Fruit fly (Drosophila melanogaster) whole organism, embryonic: Measurements from ENCODE around the gene Gk1.
A peak's percentile ranks its signal among the peaks of the same experiment; 100 is the strongest.

Source experiments
- Antp ChIP-seq: fragments of 200-800 bp; sonication (Bioruptor generic); optimal IDR thresholded peaks from 3 replicates; lab custom pipeline; 2016; ENCODE audit warnings: missing biosample characterization, missing genetic modification characterization
- BtbVII ChIP-seq: fragments of 200-800 bp; sonication (Bioruptor generic); optimal IDR thresholded peaks from 3 replicates; lab custom pipeline; 2017; ENCODE audit warnings: missing biosample characterization, mild to moderate bottlenecking, missing genetic modification characterization
- CG10274 ChIP-seq: fragments of 200-800 bp; sonication (Bioruptor generic); optimal IDR thresholded peaks from 3 replicates; lab custom pipeline; 2017; ENCODE audit warnings: missing biosample characterization, mild to moderate bottlenecking, missing genetic modification characterization
- CG10462 ChIP-seq: fragments of 200-800 bp; sonication (Bioruptor generic); optimal IDR thresholded peaks from 2 replicates; lab custom pipeline; 2016; ENCODE audit warnings: missing biosample characterization, missing genetic modification characterization
- CG11723 ChIP-seq: fragments of 200-800 bp; sonication (Bioruptor generic); optimal IDR thresholded peaks from 2 replicates; lab custom pipeline; 2017; ENCODE audit warnings: missing biosample characterization, mild to moderate bottlenecking, missing genetic modification characterization
- CG12071 ChIP-seq: fragments of 200-800 bp; sonication (Bioruptor generic); optimal IDR thresholded peaks from 3 replicates; lab custom pipeline; 2018; ENCODE audit warnings: missing biosample characterization, mild to moderate bottlenecking, missing genetic modification characterization
- CG13296 ChIP-seq: fragments of 200-800 bp; sonication (Bioruptor generic); optimal IDR thresholded peaks from 3 replicates; lab custom pipeline; 2018; ENCODE audit warnings: missing biosample characterization, mild to moderate bottlenecking, missing genetic modification characterization
- CG14014 ChIP-seq: fragments of 200-800 bp; sonication (Bioruptor generic); IDR thresholded peaks from 2 replicates; pipeline ENCODE4 v1.3.6; 2022; ENCODE audit warnings: missing biosample characterization, missing genetic modification characterization
- CG16779 ChIP-seq: fragments of 200-800 bp; sonication (Bioruptor generic); IDR thresholded peaks from 2 replicates; pipeline ENCODE4 v1.3.6; 2022; ENCODE audit warnings: missing biosample characterization, missing genetic modification characterization
- CG17328 ChIP-seq: fragments of 200-800 bp; sonication (Bioruptor generic); IDR thresholded peaks from 2 replicates; pipeline ENCODE4 v1.3.6; 2022; ENCODE audit warnings: missing biosample characterization, missing genetic modification characterization
- CG17385 ChIP-seq: fragments of 200-800 bp; sonication (Bioruptor generic); optimal IDR thresholded peaks from 3 replicates; lab custom pipeline; 2018; ENCODE audit warnings: missing biosample characterization, mild to moderate bottlenecking, missing genetic modification characterization
- CG17829 ChIP-seq: fragments of 200-800 bp; optimal IDR thresholded peaks from 2 replicates; lab custom pipeline; 2019; ENCODE audit warnings: missing biosample characterization, mild to moderate bottlenecking, missing genetic modification characterization, moderate library complexity
- CG18011 ChIP-seq: fragments of 200-800 bp; sonication (Bioruptor generic); optimal IDR thresholded peaks from 2 replicates; lab custom pipeline; 2017; ENCODE audit warnings: missing biosample characterization, missing genetic modification characterization, mild to moderate bottlenecking, moderate library complexity, missing genotype
- CG18599 ChIP-seq: fragments of 200-800 bp; sonication (Bioruptor generic); optimal IDR thresholded peaks from 3 replicates; lab custom pipeline; 2017; ENCODE audit warnings: missing biosample characterization, missing genetic modification characterization, mild to moderate bottlenecking, moderate library complexity, missing genetic modification reagents
- CG18764 ChIP-seq: fragments of 200-800 bp; sonication (Bioruptor generic); optimal IDR thresholded peaks from 3 replicates; lab custom pipeline; 2016; ENCODE audit warnings: missing biosample characterization, missing genetic modification characterization
- CG2116 ChIP-seq: fragments of 200-800 bp; sonication (Bioruptor generic); optimal IDR thresholded peaks from 3 replicates; lab custom pipeline; 2018; ENCODE audit warnings: missing biosample characterization, mild to moderate bottlenecking, missing genetic modification characterization
- CG2129 ChIP-seq: fragments of 200-800 bp; sonication (Bioruptor generic); IDR thresholded peaks from 2 replicates; pipeline ENCODE4 v1.3.6; 2022; ENCODE audit warnings: missing biosample characterization, missing genetic modification characterization; ENCODE audit not compliant: partially characterized antibody
- CG2678 ChIP-seq: fragments of 200-800 bp; sonication (Bioruptor generic); optimal IDR thresholded peaks from 3 replicates; lab custom pipeline; 2019; ENCODE audit warnings: missing biosample characterization, mild to moderate bottlenecking, missing genetic modification characterization, moderate library complexity
- CG30020 ChIP-seq: fragments of 200-800 bp; optimal IDR thresholded peaks from 2 replicates; lab custom pipeline; 2019; ENCODE audit warnings: missing biosample characterization, mild to moderate bottlenecking, missing genetic modification characterization, moderate library complexity
- CG3163 ChIP-seq: fragments of 200-800 bp; sonication (Bioruptor generic); optimal IDR thresholded peaks from 3 replicates; lab custom pipeline; 2016; ENCODE audit warnings: missing biosample characterization, missing genetic modification characterization
- CG32532 ChIP-seq: fragments of 200-800 bp; sonication (Bioruptor generic); IDR thresholded peaks from 2 replicates; pipeline ENCODE4 v1.3.6; 2022; ENCODE audit warnings: missing biosample characterization, missing genetic modification characterization
- CG5245 ChIP-seq: fragments of 200-800 bp; sonication (Bioruptor generic); optimal IDR thresholded peaks from 3 replicates; lab custom pipeline; 2016; ENCODE audit warnings: missing biosample characterization, missing genetic modification characterization
- CG7839 ChIP-seq: fragments of 200-800 bp; sonication (Bioruptor generic); optimal IDR thresholded peaks from 3 replicates; lab custom pipeline; 2018; ENCODE audit warnings: missing biosample characterization, mild to moderate bottlenecking, missing genetic modification characterization, moderate library complexity
- CG7987 ChIP-seq: fragments of 200-800 bp; sonication (Bioruptor generic); optimal IDR thresholded peaks from 2 replicates; lab custom pipeline; 2018; ENCODE audit warnings: missing biosample characterization, mild to moderate bottlenecking, missing genetic modification characterization, moderate library complexity
- CG9817 ChIP-seq: fragments of 200-800 bp; sonication (Bioruptor generic); optimal IDR thresholded peaks from 2 replicates; lab custom pipeline; 2018; ENCODE audit warnings: missing biosample characterization, mild to moderate bottlenecking, missing genetic modification characterization, moderate library complexity
- CG9876 ChIP-seq: fragments of 200-800 bp; sonication (Bioruptor generic); optimal IDR thresholded peaks from 2 replicates; lab custom pipeline; 2016; ENCODE audit warnings: missing biosample characterization, missing genetic modification characterization
- H2.0 ChIP-seq: fragments of 200-800 bp; sonication (Bioruptor generic); IDR thresholded peaks from 2 replicates; pipeline ENCODE4 v1.3.6; 2022; ENCODE audit warnings: missing biosample characterization, missing genetic modification characterization
- Hand ChIP-seq: fragments of 200-800 bp; sonication (Bioruptor generic); optimal IDR thresholded peaks from 2 replicates; lab custom pipeline; 2017; ENCODE audit warnings: mild to moderate bottlenecking, missing biosample characterization, missing genetic modification reagents, missing genetic modification characterization
- HmgZ ChIP-seq: fragments of 200-800 bp; sonication (Bioruptor generic); optimal IDR thresholded peaks from 2 replicates; lab custom pipeline; 2018; ENCODE audit warnings: missing biosample characterization, mild to moderate bottlenecking, missing genetic modification characterization
- Hmx ChIP-seq: fragments of 200-800 bp; sonication (Bioruptor generic); optimal IDR thresholded peaks from 2 replicates; lab custom pipeline; 2016; ENCODE audit warnings: missing biosample characterization, missing genetic modification characterization
- Jarid2 ChIP-seq: fragments of 200-800 bp; sonication (Bioruptor generic); optimal IDR thresholded peaks from 3 replicates; lab custom pipeline; 2017; ENCODE audit warnings: mild to moderate bottlenecking, missing biosample characterization, missing genetic modification reagents, missing genetic modification characterization
- NC2β ChIP-seq: fragments of 200-800 bp; sonication (Bioruptor generic); optimal IDR thresholded peaks from 2 replicates; lab custom pipeline; 2016; ENCODE audit warnings: missing biosample characterization, missing genetic modification characterization
- Ptx1 ChIP-seq: fragments of 200-800 bp; sonication (Bioruptor generic); IDR thresholded peaks from 2 replicates; pipeline ENCODE4 v1.3.6; 2022; ENCODE audit warnings: missing biosample characterization, missing genetic modification characterization
- Stat92E ChIP-seq, 3 experiments: fragments of >200 bp in 2 of 3; fragments of 200-800 bp in 1 of 3; sonication (Bioruptor generic) in 1 of 3; optimal IDR thresholded peaks; 2 replicates each; lab custom pipeline; 2017 to 2019; ENCODE audit warnings: missing biosample characterization in 3 of 3, missing genetic modification characterization in 3 of 3, mild to moderate bottlenecking in 1 of 3, moderate library complexity in 1 of 3
- amos ChIP-seq: fragments of 200-800 bp; sonication (Bioruptor generic); IDR thresholded peaks from 2 replicates; pipeline ENCODE4 v1.3.6; 2022; ENCODE audit warnings: missing biosample characterization, missing genetic modification characterization; ENCODE audit not compliant: partially characterized antibody
- ara ChIP-seq: fragments of 200-800 bp; sonication (Bioruptor generic); IDR thresholded peaks from 2 replicates; pipeline ENCODE4 v1.3.6; 2022; ENCODE audit warnings: missing biosample characterization, missing genetic modification characterization
- bowl ChIP-seq: fragments of 200-800 bp; sonication (Bioruptor generic); IDR thresholded peaks from 2 replicates; pipeline ENCODE4 v1.3.6; 2022; ENCODE audit warnings: missing biosample characterization, missing genetic modification characterization
- btn ChIP-seq: fragments of 200-800 bp; sonication (Bioruptor generic); optimal IDR thresholded peaks from 2 replicates; lab custom pipeline; 2016; ENCODE audit warnings: missing biosample characterization, missing genetic modification characterization
- chinmo ChIP-seq: fragments of 200-800 bp; sonication (Bioruptor generic); IDR thresholded peaks from 4 replicates; pipeline ENCODE4 v1.3.6; 2022; ENCODE audit warnings: missing biosample characterization, missing genetic modification characterization; ENCODE audit not compliant: partially characterized antibody
- grau ChIP-seq: fragments of 200-800 bp; optimal IDR thresholded peaks from 3 replicates; lab custom pipeline; 2019; ENCODE audit warnings: missing biosample characterization, mild to moderate bottlenecking, missing genetic modification characterization, moderate library complexity
- her ChIP-seq: fragments of 200-800 bp; sonication (Bioruptor generic); optimal IDR thresholded peaks from 2 replicates; lab custom pipeline; 2016; ENCODE audit warnings: missing biosample characterization, missing genetic modification characterization
- ken ChIP-seq: fragments of 200-800 bp; sonication (Bioruptor generic); IDR thresholded peaks from 3 replicates; pipeline ENCODE4 v1.3.6; 2022; ENCODE audit warnings: missing biosample characterization, missing genetic modification characterization
- lbe ChIP-seq: fragments of 200-800 bp; sonication (Bioruptor generic); optimal IDR thresholded peaks from 2 replicates; lab custom pipeline; 2016; ENCODE audit warnings: missing biosample characterization, mild to moderate bottlenecking, missing genetic modification characterization
- nerfin-2 ChIP-seq: fragments of 200-800 bp; sonication (Bioruptor generic); IDR thresholded peaks from 2 replicates; pipeline ENCODE4 v1.3.6; 2022; ENCODE audit warnings: missing biosample characterization, missing genetic modification characterization; ENCODE audit not compliant: partially characterized antibody
- oc ChIP-seq: fragments of 200-800 bp; sonication (Bioruptor generic); optimal IDR thresholded peaks from 2 replicates; lab custom pipeline; 2018; ENCODE audit warnings: missing biosample characterization, mild to moderate bottlenecking, missing genetic modification characterization, moderate library complexity
- onecut ChIP-seq: fragments of 200-800 bp; sonication (Bioruptor generic); IDR thresholded peaks from 2 replicates; pipeline ENCODE4 v1.3.6; 2022; ENCODE audit warnings: missing biosample characterization, missing genetic modification characterization
- pnt ChIP-seq: fragments of 200-800 bp; sonication (Bioruptor generic); optimal IDR thresholded peaks from 3 replicates; lab custom pipeline; 2016; ENCODE audit warnings: missing biosample characterization, missing genetic modification characterization
- ro ChIP-seq: fragments of 200-800 bp; sonication (Bioruptor generic); IDR thresholded peaks from 2 replicates; pipeline ENCODE4 v1.3.6; 2022; ENCODE audit warnings: missing biosample characterization, missing genetic modification characterization
- stwl ChIP-seq: fragments of 200-800 bp; sonication (Bioruptor generic); optimal IDR thresholded peaks from 3 replicates; lab custom pipeline; 2018; ENCODE audit warnings: missing biosample characterization, mild to moderate bottlenecking, missing genetic modification characterization, moderate library complexity
- tll ChIP-seq, 2 experiments: fragments of 200-800 bp in 1 of 2; fragments of >200 bp in 1 of 2; sonication (Bioruptor generic) in 1 of 2; optimal IDR thresholded peaks; 2 replicates each; lab custom pipeline; 2017 to 2019; ENCODE audit warnings: missing biosample characterization in 2 of 2, missing genetic modification characterization in 2 of 2, mild to moderate bottlenecking in 1 of 2, moderate library complexity in 1 of 2
- trem ChIP-seq: fragments of 200-800 bp; optimal IDR thresholded peaks from 3 replicates; lab custom pipeline; 2019; ENCODE audit warnings: missing biosample characterization, mild to moderate bottlenecking, missing genetic modification characterization, moderate library complexity

The Gk1 gene

DNA sequence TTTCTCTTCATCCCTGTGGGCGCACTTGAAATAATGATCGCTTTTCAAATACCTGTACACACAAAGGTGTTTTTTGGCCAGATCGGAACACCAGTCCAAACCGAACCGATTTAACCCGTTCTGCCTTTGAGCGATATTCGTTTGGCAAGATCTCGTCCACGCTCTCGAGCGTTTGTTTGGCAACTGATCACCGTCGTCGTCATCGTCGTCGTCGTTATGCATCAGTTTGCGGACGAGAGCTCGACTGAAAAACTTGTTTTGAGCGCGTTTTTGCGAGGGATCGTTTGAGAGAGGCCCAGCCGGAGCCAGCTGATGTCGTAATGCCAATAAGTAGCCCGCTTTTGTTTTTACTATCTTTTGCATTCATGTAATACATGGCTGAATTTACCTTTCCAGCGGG, 27.2 kb downstream of the Gk1 start (continued):
- TF ChIP-seq CG18599 (GFP tag; lab: Kevin White, UChicago) (no peak), btn (GFP tag; lab: Kevin White, UChicago) (no peak), her (GFP tag; lab: Kevin White, UChicago) (no peak), CG12071 (GFP tag; lab: Kevin White, UChicago) (no peak), pnt (GFP tag; lab: Kevin White, UChicago) (no peak), CG17385 (peak; percentile 6), CG18011 (GFP tag; lab: Kevin White, UChicago) (no peak), NC2β (GFP tag; lab: Kevin White, UChicago) (no peak), stwl (no peak), HmgZ (tag; lab: Kevin White, UChicago) (no peak), CG30020 (tag; lab: Kevin White, UChicago) (no peak), Hmx (GFP tag; lab: Kevin White, UChicago) (no peak), ara (GFP tag; lab: Robert Waterston, UW) (no peak), lbe (GFP tag; lab: Kevin White, UChicago) (peak; percentile 46), CG10462 (GFP tag; lab: Kevin White, UChicago) (no peak), CG17328 (GFP tag; lab: Robert Waterston, UW) (no peak), chinmo (GFP tag; lab: Robert Waterston, UW) (peak; percentile 84; the same call in 3 of the 4 replicates), grau (tag; lab: Kevin White, UChicago) (no peak), CG9876 (GFP tag; lab: Kevin White, UChicago) (no peak), nerfin-2 (GFP tag; lab: Robert Waterston, UW) (no peak), CG18764 (GFP tag; lab: Kevin White, UChicago) (no peak), CG2116 (GFP tag; lab: Kevin White, UChicago) (no peak), CG32532 (GFP tag; lab: Robert Waterston, UW) (no peak), onecut (GFP tag; lab: Robert Waterston, UW) (no peak), CG10274 (GFP tag; lab: Kevin White, UChicago) (no peak), CG3163 (GFP tag; lab: Kevin White, UChicago) (no peak), ken (no peak), tll (GFP tag; optimal IDR thresholded peaks at IDR 0.05; lab: Kevin White, UChicago) (no peak), CG11723 (GFP tag; lab: Kevin White, UChicago) (no peak), CG7839 (tag; lab: Kevin White, UChicago) (no peak), CG13296 (GFP tag; lab: Kevin White, UChicago) (no peak), amos (GFP tag; lab: Robert Waterston, UW) (no peak; the same call in 1 of the 2 replicates), Jarid2 (peak; percentile 62), H2.0 (GFP tag; lab: Robert Waterston, UW) (no peak), CG16779 (GFP tag; lab: Robert Waterston, UW) (no peak), ro (GFP tag; lab: Robert Waterston, UW) (no peak), CG2678 (tag; lab: Kevin White, UChicago) (no peak), CG14014 (GFP tag; lab: Robert Waterston, UW) (peak; percentile 23; the same call in 1 of the 2 replicates), CG5245 (GFP tag; lab: Kevin White, UChicago) (no peak), oc (tag; lab: Kevin White, UChicago) (no peak), CG17829 (tag; lab: Kevin White, UChicago) (no peak), CG2129 (GFP tag; lab: Robert Waterston, UW) (no peak), Hand (GFP tag; lab: Kevin White, UChicago) (no peak), Antp (no peak), Stat92E (GFP tag; optimal IDR thresholded peaks at IDR 0.05; lab: Kevin White, UChicago) (no peak), BtbVII (GFP tag; lab: Kevin White, UChicago) (no peak), trem (tag; lab: Kevin White, UChicago) (no peak), bowl (GFP tag; lab: Robert Waterston, UW) (no peak), CG7987 (no peak), CG9817 (no peak), Ptx1 (no peak)
